Fruit fly (Drosophila melanogaster): ENCODE results near the gene CG7992.

The CG7992 gene

DNA sequence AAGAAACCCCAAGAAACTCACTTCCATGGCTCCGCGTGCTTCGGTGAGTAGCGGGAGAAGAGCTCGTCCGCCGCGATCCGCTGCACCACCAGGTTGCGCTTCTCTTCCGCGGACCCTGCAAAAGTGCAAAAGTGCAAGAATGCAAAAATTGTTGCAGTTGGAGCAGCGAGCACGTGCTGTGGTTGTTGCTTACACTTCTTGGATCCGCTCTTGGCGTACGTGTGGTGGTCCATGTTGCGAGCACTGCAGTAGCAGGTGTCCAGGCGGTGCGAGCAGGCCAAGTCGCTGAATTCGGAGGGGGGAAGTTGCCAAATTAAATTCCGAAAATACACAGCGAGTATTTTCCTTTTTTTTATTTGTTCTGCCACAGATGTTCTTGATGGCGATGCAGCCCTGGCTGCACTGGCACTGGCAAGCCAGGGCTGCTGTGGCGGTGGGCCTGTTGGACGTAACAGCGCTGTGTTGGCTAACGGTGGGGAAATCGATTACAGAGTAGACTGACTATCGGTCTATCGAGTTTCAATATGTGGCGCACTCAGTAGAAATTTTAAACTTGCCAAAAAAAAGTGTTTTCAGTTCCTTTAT is 21.5 kb upstream of the CG7992 start, which contains the start of gene CG8010 (continued):
- TF ChIP-seq CG18619 (GFP tag; optimal IDR thresholded peaks at IDR 0.05) (no peak), br (optimal IDR thresholded peaks at IDR 0.05) (no peak), CG1832 (GFP tag; optimal IDR thresholded peaks at IDR 0.05) (no peak), Bgb (GFP tag; IDR thresholded peaks at IDR 0.05; ENCODE audit: partially characterized antibody) (peak; percentile 52; the same call in 1 of the 2 replicates), CG17361 (GFP tag; IDR thresholded peaks at IDR 0.05) (no peak), chm (GFP tag; IDR thresholded peaks at IDR 0.05) (peak; percentile 48; the same call in 1 of the 2 replicates), ATbp (GFP tag; optimal IDR thresholded peaks at IDR 0.05) (no peak), Dll (GFP tag; IDR thresholded peaks at IDR 0.05; ENCODE audit: partially characterized antibody) (peak; percentile 48; the same call in 1 of the 4 replicates), Hsf (GFP tag; optimal IDR thresholded peaks at IDR 0.05) (peak; percentile 2), CG9437 (GFP tag; optimal IDR thresholded peaks at IDR 0.05) (no peak), CG10543 (GFP tag; optimal IDR thresholded peaks at IDR 0.05) (no peak), p53 (GFP tag; optimal IDR thresholded peaks at IDR 0.05) (no peak), Fer2 (tag; optimal IDR thresholded peaks at IDR 0.05) (no peak), ham (GFP tag; IDR thresholded peaks at IDR 0.05) (no peak), CG17912 (GFP tag; optimal IDR thresholded peaks at IDR 0.05) (no peak), lab (GFP tag; optimal IDR thresholded peaks at IDR 0.05) (no peak), zen (tag; optimal IDR thresholded peaks at IDR 0.05) (no peak), CG17186 (GFP tag; optimal IDR thresholded peaks at IDR 0.05) (peak; percentile 48), C15 (GFP tag; IDR thresholded peaks at IDR 0.05) (no peak), gce (GFP tag; IDR thresholded peaks at IDR 0.05) (no peak), Pdp1 (GFP tag; optimal IDR thresholded peaks at IDR 0.05) (peak in 1 of 2 experiments; percentile 28), HmgZ (tag; optimal IDR thresholded peaks at IDR 0.05) (peak; percentile 56), dm (GFP tag; optimal IDR thresholded peaks at IDR 0.05) (peak; percentile 78), sr (GFP tag; IDR thresholded peaks at IDR 0.05) (no peak), CG10147 (GFP tag; optimal IDR thresholded peaks at IDR 0.05) (no peak), CG17328 (GFP tag; IDR thresholded peaks at IDR 0.05) (no peak), CG9932 (GFP tag; IDR thresholded peaks at IDR 0.05) (peak; percentile 56), sob (GFP tag; IDR thresholded peaks at IDR 0.05) (0 out of 2 replicates have a peak, but pooled peaks have one; percentile 24), CG18262 (tag; optimal IDR thresholded peaks at IDR 0.05) (no peak), CG11093 (GFP tag; IDR thresholded peaks at IDR 0.05) (no peak), z (GFP tag; IDR thresholded peaks at IDR 0.05) (0 out of 3 replicates have a peak, but pooled peaks have one; percentile 21), hb (GFP tag; IDR thresholded peaks at IDR 0.05; ENCODE audit: partially characterized antibody) (no peak), Drgx (GFP tag; IDR thresholded peaks at IDR 0.05) (0 out of 2 replicates have a peak, but pooled peaks have one; percentile 30), esg (GFP tag; conservative IDR thresholded peaks at IDR 0.05) (no peak), CG4617 (GFP tag; optimal IDR thresholded peaks at IDR 0.05; ENCODE audit: borderline replicate concordance) (peak; percentile 32), CG30431 (GFP tag; optimal IDR thresholded peaks at IDR 0.05) (no peak), zen2 (GFP tag; IDR thresholded peaks at IDR 0.05; ENCODE audit: partially characterized antibody) (no peak), CG4730 (GFP tag; IDR thresholded peaks at IDR 0.05) (no peak), YL-1 (GFP tag; optimal IDR thresholded peaks at IDR 0.05) (peak; percentile 71), sens (GFP tag) (peak; percentile 46), Hmx (GFP tag; optimal IDR thresholded peaks at IDR 0.05) (no peak), amos (GFP tag; IDR thresholded peaks at IDR 0.05; ENCODE audit: partially characterized antibody) (peak; percentile 41; the same call in 1 of the 2 replicates), slbo (GFP tag; IDR thresholded peaks at IDR 0.05) (peak; percentile 47), CG17568 (GFP tag; optimal IDR thresholded peaks at IDR 0.05) (no peak), CG10321 (GFP tag; IDR thresholded peaks at IDR 0.05) (no peak), ems (GFP tag; optimal IDR thresholded peaks at IDR 0.05) (peak; percentile 68), shn (GFP tag; optimal IDR thresholded peaks at IDR 0.05) (no peak), CrebB (tag; optimal IDR thresholded peaks at IDR 0.05) (no peak), CG17829 (tag; optimal IDR thresholded peaks at IDR 0.05) (peak; percentile 41), CG2129 (GFP tag; IDR thresholded peaks at IDR 0.05; ENCODE audit: partially characterized antibody) (no peak)
